Worm (Caenorhabditis elegans): ENCODE data around the gene C07A9.12.

C07A9.12 gene

ce11 chrIII:9758848-9759247 is 31.5 kb upstream of the C07A9.12 start, which contains the start of gene rmd-1 (continued):
- TF ChIP-seq aptf-3 (GFP tag; IDR thresholded peaks at IDR 0.05) (no peak), repo-1 (tag; optimal IDR thresholded peaks at IDR 0.05) (no peak), madf-8 (GFP tag; conservative IDR thresholded peaks at IDR 0.05) (peak; percentile 88), xnd-1 (tag; optimal IDR thresholded peaks at IDR 0.05) (peak; percentile 82), nhr-90 (tag; optimal IDR thresholded peaks at IDR 0.05) (no peak), mxl-1 (tag; optimal IDR thresholded peaks at IDR 0.05) (no peak), nfya-1 (tag; optimal IDR thresholded peaks at IDR 0.05; ENCODE audit: borderline replicate concordance, insufficient read depth) (no peak), madf-3 (GFP tag; IDR thresholded peaks at IDR 0.05) (peak; percentile 8; the same call in 1 of the 2 replicates), lsl-1 (GFP tag; optimal IDR thresholded peaks at IDR 0.05) (peak; percentile 54), C17E4.6 (GFP tag; IDR thresholded peaks at IDR 0.05) (0 out of 2 replicates have a peak, but pooled peaks have one; percentile 42), let-526 (GFP tag; IDR thresholded peaks at IDR 0.05) (no peak), ceh-27 (GFP tag; optimal IDR thresholded peaks at IDR 0.05) (no peak), madf-6 (GFP tag; IDR thresholded peaks at IDR 0.05) (peak; percentile 96), cebp-2 (GFP tag; IDR thresholded peaks at IDR 0.05) (no peak), ztf-3 (GFP tag; optimal IDR thresholded peaks at IDR 0.05) (no peak), lin-54 (GFP tag; optimal IDR thresholded peaks at IDR 0.05) (peak; percentile 30), tbx-9 (tag; optimal IDR thresholded peaks at IDR 0.05; ENCODE audit: borderline replicate concordance) (no peak), somi-1 (GFP tag; optimal IDR thresholded peaks at IDR 0.05) (no peak), sdz-38 (tag; optimal IDR thresholded peaks at IDR 0.05) (no peak), nhr-80 (tag; optimal IDR thresholded peaks at IDR 0.05) (no peak), egrh-3 (GFP tag; IDR thresholded peaks at IDR 0.05) (no peak), Y56A3A.18 (GFP tag; IDR thresholded peaks at IDR 0.05) (no peak), snpc-1.3 (tag; optimal IDR thresholded peaks at IDR 0.05; ENCODE audit: insufficient read depth) (peak; percentile 29), lin-35 (GFP tag; optimal IDR thresholded peaks at IDR 0.05) (peak in 2 of 3 experiments; percentile 2 to 13)

ce11 chrIII:9757414-9757813 is 30.1 kb upstream of the C07A9.12 start, which contains the start of gene vps-53:
Gene vps-53, minus strand, starts transcription at chrIII:9757514.
- no peak for TF ChIP-seq nhr-120 (GFP tag; IDR thresholded peaks at IDR 0.05)
- no peak for TF ChIP-seq zfh-2 (GFP tag; conservative IDR thresholded peaks at IDR 0.05)
- TF ChIP-seq Y95B8A.8 (GFP tag; IDR thresholded peaks at IDR 0.05) = no peak
- TF ChIP-seq atf-7 (tag; optimal IDR thresholded peaks at IDR 0.05) = no peak
- TF ChIP-seq pha-4 (tag; optimal IDR thresholded peaks at IDR 0.05) = no peak
- TF ChIP-seq C17E4.6 (GFP tag; IDR thresholded peaks at IDR 0.05) = no peak
- no peak for TF ChIP-seq unc-62 (GFP tag; optimal IDR thresholded peaks at IDR 0.05)
- TF ChIP-seq ccch-3 (GFP tag; optimal IDR thresholded peaks at IDR 0.05) = no peak
- TF ChIP-seq mcd-1 (GFP tag; IDR thresholded peaks at IDR 0.05) = no peak
- no peak for TF ChIP-seq B0336.3 (GFP tag; IDR thresholded peaks at IDR 0.05)
- no peak for TF ChIP-seq pbrm-1 (GFP tag; IDR thresholded peaks at IDR 0.05)

ce11 chrIII:9752852-9753251 is 25.5 kb upstream of the C07A9.12 start, which contains the start of gene ech-6:
Gene ech-6, minus strand, starts transcription at chrIII:9752883.
- peak; percentile 67 for TF ChIP-seq nhr-80 (tag; optimal IDR thresholded peaks at IDR 0.05)
- peak; percentile 58; the same call in 1 of the 2 replicates for TF ChIP-seq hmg-1.2 (GFP tag; IDR thresholded peaks at IDR 0.05)
- no peak for TF ChIP-seq lsl-1 (GFP tag; optimal IDR thresholded peaks at IDR 0.05)
- TF ChIP-seq ama-1 (optimal IDR thresholded peaks at IDR 0.05) = peak; percentile 33
- TF ChIP-seq ama-1 (GFP tag; optimal IDR thresholded peaks at IDR 0.05) = no peak
- no peak for TF ChIP-seq ztf-22 (GFP tag; optimal IDR thresholded peaks at IDR 0.05)
- peak; percentile 37 for TF ChIP-seq lin-40 (tag; optimal IDR thresholded peaks at IDR 0.05)
- peak in 1 of 2 experiments; percentile 29 for TF ChIP-seq let-607 (tag; optimal IDR thresholded peaks at IDR 0.05)
- TF ChIP-seq snpc-4 (GFP tag; optimal IDR thresholded peaks at IDR 0.05) = no peak
- peak in 1 of 4 experiments; percentile 28 for TF ChIP-seq snpc-4 (tag; optimal IDR thresholded peaks at IDR 0.05)
